Fruit fly (Drosophila melanogaster) whole organism, adult: Measurements from ENCODE around the gene SmD1.

Experiments
- CG12768 ChIP-seq: fragments of 200-800 bp; sonication (Bioruptor generic); optimal IDR thresholded peaks from 2 replicates; lab custom pipeline; 2017; ENCODE audit warnings: missing biosample characterization, missing genetic modification characterization, mild to moderate bottlenecking, moderate library complexity, missing genetic modification reagents
- CG14711 ChIP-seq: fragments of 200-800 bp; sonication (Bioruptor generic); optimal IDR thresholded peaks from 2 replicates; lab custom pipeline; 2018; ENCODE audit warnings: missing biosample characterization, mild to moderate bottlenecking, missing genetic modification characterization, moderate library complexity
- CG1620 ChIP-seq: fragments of 200-800 bp; sonication (Bioruptor generic); optimal IDR thresholded peaks from 2 replicates; lab custom pipeline; 2016; ENCODE audit warnings: missing biosample characterization, missing genetic modification characterization
- CG33017 ChIP-seq: fragments of 200-800 bp; sonication (Bioruptor generic); optimal IDR thresholded peaks from 2 replicates; lab custom pipeline; 2018; ENCODE audit warnings: missing biosample characterization, mild to moderate bottlenecking, missing genetic modification characterization, moderate library complexity
- CG7101 ChIP-seq: fragments of 200-800 bp; sonication (Bioruptor generic); optimal IDR thresholded peaks from 2 replicates; lab custom pipeline; 2018; ENCODE audit warnings: missing biosample characterization, mild to moderate bottlenecking, missing genetic modification characterization, moderate library complexity
- Clk ChIP-seq: fragments of 200-800 bp; sonication (Bioruptor generic); optimal IDR thresholded peaks from 2 replicates; lab custom pipeline; 2017; ENCODE audit warnings: missing biosample characterization, missing genetic modification characterization
- Mnt ChIP-seq: fragments of 200-800 bp; sonication (Bioruptor generic); optimal IDR thresholded peaks from 2 replicates; lab custom pipeline; 2016; ENCODE audit warnings: missing biosample characterization, mild to moderate bottlenecking, missing genetic modification characterization
- bab1 ChIP-seq: fragments of 200-800 bp; sonication (Bioruptor generic); optimal IDR thresholded peaks from 3 replicates; lab custom pipeline; 2019; ENCODE audit warnings: missing biosample characterization, mild to moderate bottlenecking, missing genetic modification characterization, moderate library complexity
- cic ChIP-seq: fragments of 200-800 bp; sonication (Bioruptor generic); optimal IDR thresholded peaks from 2 replicates; lab custom pipeline; 2017; ENCODE audit warnings: missing biosample characterization, mild to moderate bottlenecking, missing genetic modification characterization, moderate library complexity
- kay ChIP-seq: fragments of 200-800 bp; sonication (Bioruptor generic); peaks from one replicate; lab custom pipeline; 2016; ENCODE audit warnings: missing biosample characterization, missing genetic modification characterization, borderline replicate concordance
- ovo ChIP-seq: fragments of 200-800 bp; sonication (Bioruptor generic); optimal IDR thresholded peaks from 2 replicates; lab custom pipeline; 2016; ENCODE audit warnings: missing biosample characterization, missing genetic modification characterization
- pad ChIP-seq: fragments of 200-800 bp; sonication (Bioruptor generic); optimal IDR thresholded peaks from 3 replicates; lab custom pipeline; 2017; ENCODE audit warnings: missing biosample characterization, missing genetic modification characterization, mild to moderate bottlenecking, moderate library complexity, missing genetic modification reagents
- toe ChIP-seq: fragments of 200-800 bp; sonication (Bioruptor generic); optimal IDR thresholded peaks from 2 replicates; lab custom pipeline; 2016; ENCODE audit warnings: missing biosample characterization, missing genetic modification characterization

DNA sequence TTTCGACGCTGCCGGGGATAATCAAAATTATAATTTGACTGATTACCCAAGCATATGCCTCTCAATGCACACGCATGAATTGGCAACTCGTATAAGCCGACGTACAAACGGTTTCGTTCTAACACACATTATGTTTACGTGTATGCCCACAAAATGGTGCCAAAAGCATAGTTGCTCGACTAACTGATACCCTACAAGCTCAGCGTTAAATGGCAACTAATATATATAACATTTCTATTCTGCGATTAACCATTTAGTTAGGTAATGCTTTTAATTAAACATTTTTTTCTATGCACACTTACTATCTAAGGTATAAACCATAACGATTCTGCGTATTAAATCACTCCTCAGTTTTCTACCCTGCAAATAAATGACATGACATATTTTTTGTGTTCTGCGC lies 13.7 kb downstream of the SmD1 start:
- no peak for TF ChIP-seq kay
- no peak for TF ChIP-seq pad (GFP tag; lab: Kevin White, UChicago)
- TF ChIP-seq toe (GFP tag; lab: Kevin White, UChicago): no peak
- no peak for TF ChIP-seq CG1620
- no peak for TF ChIP-seq Mnt (GFP tag; lab: Kevin White, UChicago)
- no peak for TF ChIP-seq cic (GFP tag; lab: Kevin White, UChicago)
- TF ChIP-seq Clk: no peak
- TF ChIP-seq CG14711: no peak
- no peak for TF ChIP-seq CG7101
- TF ChIP-seq ovo (GFP tag; lab: Kevin White, UChicago): no peak
- no peak for TF ChIP-seq CG12768 (GFP tag; lab: Kevin White, UChicago)
- no peak for TF ChIP-seq bab1
- TF ChIP-seq CG33017: no peak
